Fruit fly (Drosophila melanogaster) whole organism, larva: ENCODE measurements around the gene CG13060.

Experiments used
- noc ChIP-seq: fragments of 200-800 bp; sonication (Bioruptor generic); optimal IDR thresholded peaks from 3 replicates; lab custom pipeline; 2019; ENCODE audit warnings: missing biosample characterization, mild to moderate bottlenecking, missing genetic modification characterization, moderate library complexity

CG13060 gene

dm6 chr3L:16301153-16301552 is 18.5 kb upstream of the CG13060 start, which contains the start of gene CG4982:
Gene CG4982 (plus strand): TSS chr3L:16301453.
- no peak for TF ChIP-seq noc

- no peak for TF ChIP-seq noc
These were observed 16.6 kb upstream of the CG13060 start, which contains the start of gene CG13044 for dm6 chr3L:16303078-16303477. Gene CG13044 (minus strand): TSS chr3L:16303178.

- no peak for TF ChIP-seq noc
These were observed 15.7 kb upstream of the CG13060 start, which contains the start of gene CG43249 for dm6 chr3L:16303982-16304381. Gene CG43249 (plus strand): TSS chr3L:16304282.

dm6 chr3L:16305820-16306650 is 13.6 kb upstream of the CG13060 start, which contains the start of the genes CG13043 and CG13063:
Gene CG13043 (minus strand): TSS chr3L:16305870.
Gene CG13063 (plus strand): TSS chr3L:16306600.
- no peak for TF ChIP-seq noc

dm6 chr3L:16308380-16308779 is 11.3 kb upstream of the CG13060 start, which contains the start of gene CG13042:
Gene CG13042 (minus strand): TSS chr3L:16308480.
- TF ChIP-seq noc: no peak

- peak; percentile 61 for TF ChIP-seq noc
These were observed 9.7 kb upstream of the CG13060 start for dm6 chr3L:16309972-16310371.

- TF ChIP-seq noc: no peak
These were observed 5.7 kb upstream of the CG13060 start, which contains the start of gene CG13062 for dm6 chr3L:16313985-16314384. Gene CG13062 (plus strand): TSS chr3L:16314285.

- TF ChIP-seq noc: no peak
These were observed 1.9 kb upstream of the CG13060 start, which contains the start of gene Nplp3 for dm6 chr3L:16317724-16318123. Gene Nplp3 (plus strand): TSS chr3L:16318024.

dm6 chr3L:16321172-16321571 is 1.5 kb downstream of the CG13060 start, which contains the start of gene CG42718:
Gene CG42718 (minus strand): TSS chr3L:16321272.
- no peak for TF ChIP-seq noc

- no peak for TF ChIP-seq noc
These were observed 3.7 kb downstream of the CG13060 start, which contains the start of gene CG13059 for dm6 chr3L:16323372-16323771. Gene CG13059 (plus strand): TSS chr3L:16323672.

- no peak for TF ChIP-seq noc
These were observed 7.0 kb downstream of the CG13060 start, which contains the start of the genes CG13040 and CG13039 for dm6 chr3L:16326657-16327056. Gene CG13040 (minus strand): TSS chr3L:16326757. Gene CG13039 (minus strand): TSS chr3L:16326762.

- TF ChIP-seq noc: no peak
These were observed 8.1 kb downstream of the CG13060 start, which contains the start of gene CG13038 for dm6 chr3L:16327776-16328175. Gene CG13038 (minus strand): TSS chr3L:16327893.

dm6 chr3L:16328207-16328891 is 8.7 kb downstream of the CG13060 start, which contains the start of gene CG13058:
Gene CG13058 (plus strand): TSS chr3L:16328841.
- peak; percentile 75 for TF ChIP-seq noc

- no peak for TF ChIP-seq noc
These were observed 9.8 kb downstream of the CG13060 start, which contains the start of gene CG33061 for dm6 chr3L:16329495-16329894. Gene CG33061 (plus strand): TSS chr3L:16329795.

- TF ChIP-seq noc: no peak
These were observed 11.1 kb downstream of the CG13060 start, which contains the start of gene CG33060 for dm6 chr3L:16330740-16331139. Gene CG33060 (plus strand): TSS chr3L:16331040.

- no peak for TF ChIP-seq noc
These were observed 12.0 kb downstream of the CG13060 start, which contains the start of gene retinin for dm6 chr3L:16331633-16332032. Gene retinin (plus strand): TSS chr3L:16331933.
